Worm (Caenorhabditis elegans) whole organism, mixed stage, embryonic: Measurements from ENCODE around the gene marg-1.

Experiments used
- M03D4.4 ChIP-seq: sonication (generic microtip); optimal IDR thresholded peaks from 2 replicates; lab custom pipeline; 2017; ENCODE audit warnings: mild to moderate bottlenecking, missing genetic modification characterization, missing compliant biosample characterization
- bed-3 ChIP-seq: fragments of 200-800 bp; sonication (Bioruptor generic); optimal IDR thresholded peaks from 3 replicates; lab custom pipeline; 2018; ENCODE audit warnings: mild to moderate bottlenecking, missing genetic modification characterization, moderate library complexity, missing compliant biosample characterization
- blmp-1 ChIP-seq: fragments of 150-350 bp; optimal IDR thresholded peaks from 2 replicates; lab custom pipeline; 2014; ENCODE audit warnings: missing biosample characterization, missing genetic modification characterization
- ceh-43 ChIP-seq: fragments of 200-800 bp; sonication (Bioruptor generic); optimal IDR thresholded peaks from 2 replicates; lab custom pipeline; 2018; ENCODE audit warnings: mild to moderate bottlenecking, missing genetic modification characterization, moderate library complexity, missing compliant biosample characterization
- ceh-83 ChIP-seq: fragments of 200-800 bp; sonication (Bioruptor generic); optimal IDR thresholded peaks from 2 replicates; lab custom pipeline; 2018; ENCODE audit warnings: mild to moderate bottlenecking, missing genetic modification characterization, missing compliant biosample characterization
- ces-1 ChIP-seq: fragments of 150-350 bp; optimal IDR thresholded peaks from 2 replicates; lab custom pipeline; 2014; ENCODE audit warnings: missing biosample characterization, missing genetic modification reagents, missing genetic modification characterization
- cnd-1 ChIP-seq: fragments of 200-800 bp; sonication (Bioruptor generic); optimal IDR thresholded peaks from 2 replicates; lab custom pipeline; 2018; ENCODE audit warnings: mild to moderate bottlenecking, missing genetic modification characterization, missing compliant biosample characterization
- drap-1 ChIP-seq: fragments of 200-800 bp; sonication (Bioruptor generic); optimal IDR thresholded peaks from 3 replicates; lab custom pipeline; 2018; ENCODE audit warnings: mild to moderate bottlenecking, missing genetic modification characterization, missing compliant biosample characterization
- elt-1 ChIP-seq: sonication (generic microtip); optimal IDR thresholded peaks from 2 replicates; lab custom pipeline; 2017; ENCODE audit warnings: missing genetic modification characterization, mild to moderate bottlenecking, missing compliant biosample characterization, antibody characterized with exemption, moderate library complexity, borderline replicate concordance; ENCODE audit not compliant: insufficient read depth
- elt-3 ChIP-seq: fragments of 150-350 bp; optimal IDR thresholded peaks from 2 replicates; lab custom pipeline; 2014; ENCODE audit warnings: missing biosample characterization, missing genetic modification characterization
- flh-1 ChIP-seq: fragments of 200-800 bp; sonication (Bioruptor generic); optimal IDR thresholded peaks from 2 replicates; lab custom pipeline; 2018; ENCODE audit warnings: mild to moderate bottlenecking, missing genetic modification characterization, moderate library complexity, missing compliant biosample characterization
- ham-2 ChIP-seq: fragments of 200-800 bp; sonication (Bioruptor generic); optimal IDR thresholded peaks from 2 replicates; lab custom pipeline; 2018; ENCODE audit warnings: mild to moderate bottlenecking, missing genetic modification characterization, missing compliant biosample characterization
- hlh-1 ChIP-seq: fragments of 150-350 bp; optimal IDR thresholded peaks from 2 replicates; lab custom pipeline; 2014; ENCODE audit warnings: missing biosample characterization, missing genetic modification reagents, missing genetic modification characterization
- lin-13 ChIP-seq: fragments of 150-350 bp; optimal IDR thresholded peaks from 2 replicates; lab custom pipeline; 2014; ENCODE audit warnings: missing biosample characterization, missing genetic modification characterization
- lin-32 ChIP-seq: fragments of 200-800 bp; sonication (Bioruptor generic); optimal IDR thresholded peaks from 2 replicates; lab custom pipeline; 2018; ENCODE audit warnings: mild to moderate bottlenecking, missing genetic modification characterization, missing compliant biosample characterization
- lsy-2 ChIP-seq: fragments of 150-350 bp; optimal IDR thresholded peaks from 2 replicates; lab custom pipeline; 2014; ENCODE audit warnings: missing biosample characterization, missing genetic modification characterization
- mab-5 ChIP-seq: fragments of 150-350 bp; optimal IDR thresholded peaks from 2 replicates; lab custom pipeline; 2014; ENCODE audit warnings: missing biosample characterization, missing genetic modification characterization
- mep-1 ChIP-seq: fragments of 150-350 bp; optimal IDR thresholded peaks from 2 replicates; lab custom pipeline; 2017; ENCODE audit warnings: missing biosample characterization, missing genetic modification reagents, missing genetic modification characterization, inconsistent platforms
- mls-2 ChIP-seq: sonication (generic microtip); optimal IDR thresholded peaks from 2 replicates; lab custom pipeline; 2016; ENCODE audit warnings: mild to moderate bottlenecking, missing genetic modification characterization, moderate library complexity, missing compliant biosample characterization
- nhr-12 ChIP-seq: fragments of 150-350 bp; optimal IDR thresholded peaks from 2 replicates; lab custom pipeline; 2014; ENCODE audit warnings: missing biosample characterization, missing genetic modification characterization
- nhr-2 ChIP-seq: fragments of 150-350 bp; optimal IDR thresholded peaks from 2 replicates; lab custom pipeline; 2014; ENCODE audit warnings: missing biosample characterization, missing genetic modification characterization
- nhr-237 ChIP-seq: fragments of 150-350 bp; optimal IDR thresholded peaks from 2 replicates; lab custom pipeline; 2014; ENCODE audit warnings: missing biosample characterization, missing genetic modification characterization
- nhr-28 ChIP-seq: fragments of 150-350 bp; optimal IDR thresholded peaks from 2 replicates; lab custom pipeline; 2014; ENCODE audit warnings: missing biosample characterization, missing genetic modification characterization
- sem-2 ChIP-seq: fragments of 200-800 bp; sonication (Bioruptor generic); optimal IDR thresholded peaks from 2 replicates; lab custom pipeline; 2018; ENCODE audit warnings: mild to moderate bottlenecking, missing genetic modification characterization, missing compliant biosample characterization
- snpc-4 ChIP-seq: fragments of 150-350 bp; optimal IDR thresholded peaks from 2 replicates; lab custom pipeline; 2014; ENCODE audit warnings: missing biosample characterization, missing genetic modification characterization
- sptf-1 ChIP-seq: sonication (generic microtip); optimal IDR thresholded peaks from 2 replicates; lab custom pipeline; 2017; ENCODE audit warnings: mild to moderate bottlenecking, missing genetic modification characterization, moderate library complexity, missing compliant biosample characterization
- tbx-8 ChIP-seq: fragments of 200-800 bp; sonication (Bioruptor generic); optimal IDR thresholded peaks from 2 replicates; lab custom pipeline; 2018; ENCODE audit warnings: mild to moderate bottlenecking, missing genetic modification characterization, moderate library complexity, missing compliant biosample characterization
- unc-120 ChIP-seq: sonication (generic microtip); optimal IDR thresholded peaks from 2 replicates; lab custom pipeline; 2017; ENCODE audit warnings: missing genetic modification characterization, missing compliant biosample characterization; ENCODE audit not compliant: poor library complexity, severe bottlenecking
- unc-62 ChIP-seq: fragments of 150-350 bp; optimal IDR thresholded peaks from 2 replicates; lab custom pipeline; 2014; ENCODE audit warnings: missing biosample characterization, missing genetic modification reagents, missing genetic modification characterization
- zip-8 ChIP-seq: fragments of 150-350 bp; optimal IDR thresholded peaks from 2 replicates; lab custom pipeline; 2014; ENCODE audit warnings: missing biosample characterization, missing genetic modification characterization
- ztf-11 ChIP-seq: fragments of 150-350 bp; optimal IDR thresholded peaks from 2 replicates; lab custom pipeline; 2014; ENCODE audit warnings: missing biosample characterization, missing genetic modification characterization

The marg-1 gene

DNA sequence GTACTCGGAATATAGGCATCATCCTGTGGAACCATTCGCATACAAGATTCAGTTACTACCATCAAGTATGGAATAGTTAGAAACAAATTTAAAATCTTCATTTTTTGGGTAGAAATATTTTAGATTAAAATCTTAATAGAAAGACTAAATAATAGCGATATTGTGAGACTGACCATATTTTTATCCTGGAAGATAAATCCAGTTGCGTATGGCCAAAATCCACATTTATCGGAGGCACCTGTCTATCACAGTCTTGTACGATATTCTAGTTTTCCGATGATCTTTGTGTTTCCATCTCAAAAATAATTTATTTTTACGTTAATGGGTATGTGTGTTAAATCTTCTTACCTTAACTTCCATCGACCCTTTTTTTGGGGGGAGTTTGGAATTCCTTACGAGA lies 16.6 kb downstream of the marg-1 start, which contains the start of gene F47B7.3:
F47B7.3 (minus strand) TSS at position 101 of the 400 bp plus-strand sequence.
- TF ChIP-seq unc-62 (GFP tag; lab: Kevin White, UChicago) (no peak), nhr-237 (no peak), hlh-1 (no peak), unc-120 (tag; lab: Kevin White, UChicago) (no peak), sptf-1 (tag; lab: Kevin White, UChicago) (no peak), ztf-11 (tag; lab: Kevin White, UChicago) (no peak), lin-13 (no peak), drap-1 (no peak), M03D4.4 (tag; lab: Kevin White, UChicago) (no peak), zip-8 (tag; lab: Kevin White, UChicago) (no peak), bed-3 (GFP tag; lab: Kevin White, UChicago) (no peak), elt-1 (tag; lab: Kevin White, UChicago) (no peak)

DNA sequence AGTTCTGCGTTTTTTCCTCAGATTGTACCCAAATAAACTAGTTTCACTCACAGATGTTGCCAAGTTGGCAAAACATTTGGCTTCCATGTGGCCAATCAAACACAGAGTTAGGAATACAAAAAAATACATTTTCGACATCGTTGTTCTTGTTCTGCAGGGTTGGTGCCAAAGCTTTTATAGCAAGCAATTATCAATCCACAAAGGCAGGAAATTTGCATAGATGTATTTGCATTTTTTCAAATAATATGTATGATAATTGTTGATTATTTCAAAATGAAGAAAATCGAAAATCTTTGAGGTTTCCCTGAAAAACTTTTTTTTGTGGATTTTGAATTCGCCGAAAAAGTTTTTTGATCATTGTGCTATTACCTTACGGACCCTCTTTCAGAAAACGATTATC lies 18.5 kb downstream of the marg-1 start, which contains the start of gene T14G12.11:
T14G12.11 (minus strand) TSS at position 138 of the 400 bp plus-strand sequence.
- TF ChIP-seq hlh-1 (no peak), ces-1 (GFP tag; lab: Kevin White, UChicago) (no peak), blmp-1 (tag; lab: Kevin White, UChicago) (no peak), nhr-28 (tag; lab: Kevin White, UChicago) (no peak), sem-2 (no peak), mls-2 (tag; lab: Kevin White, UChicago) (no peak), ztf-11 (tag; lab: Kevin White, UChicago) (no peak), lin-13 (no peak), snpc-4 (tag; lab: Kevin White, UChicago) (no peak), nhr-12 (tag; lab: Kevin White, UChicago) (no peak), ceh-43 (GFP tag; lab: Kevin White, UChicago) (no peak), nhr-2 (tag; lab: Kevin White, UChicago) (no peak), sptf-1 (tag; lab: Kevin White, UChicago) (no peak), elt-3 (tag; lab: Kevin White, UChicago) (no peak), ham-2 (GFP tag; lab: Kevin White, UChicago) (no peak)

DNA sequence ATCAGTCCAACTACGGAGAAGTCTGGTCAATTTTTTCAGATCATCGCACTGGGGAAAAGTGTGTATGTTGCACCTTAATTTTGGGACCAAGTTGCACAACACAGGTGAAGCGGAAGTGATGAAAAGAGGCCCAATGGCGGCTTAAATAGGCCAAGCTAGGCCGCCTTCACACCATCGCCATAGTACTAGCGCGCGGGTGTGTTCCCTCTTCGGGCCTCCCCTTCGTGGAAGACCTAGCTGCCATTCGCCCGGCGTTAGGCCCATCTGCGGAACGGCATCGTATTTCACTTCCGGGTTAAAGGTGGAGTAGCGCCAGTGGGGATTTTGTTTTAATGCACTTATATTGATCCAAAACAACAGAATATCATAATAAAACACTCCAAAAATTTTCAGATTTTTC lies 21.1 kb downstream of the marg-1 start:
- no peak for TF ChIP-seq tbx-8 (GFP tag; lab: Kevin White, UChicago)
- TF ChIP-seq unc-62 (GFP tag; lab: Kevin White, UChicago): no peak
- TF ChIP-seq mep-1: no peak
- TF ChIP-seq nhr-12 (tag; lab: Kevin White, UChicago): no peak
- no peak for TF ChIP-seq mab-5
- TF ChIP-seq ces-1 (GFP tag; lab: Kevin White, UChicago): no peak
- TF ChIP-seq lsy-2 (tag; lab: Kevin White, UChicago): no peak
- no peak for TF ChIP-seq sem-2
- no peak for TF ChIP-seq lin-13
- TF ChIP-seq zip-8 (tag; lab: Kevin White, UChicago): no peak
- no peak for TF ChIP-seq ceh-83 (GFP tag; lab: Kevin White, UChicago)
- no peak for TF ChIP-seq elt-3 (tag; lab: Kevin White, UChicago)
- no peak for TF ChIP-seq hlh-1
- no peak for TF ChIP-seq cnd-1 (tag; lab: Kevin White, UChicago)
- no peak for TF ChIP-seq ztf-11 (tag; lab: Kevin White, UChicago)
- no peak for TF ChIP-seq sptf-1 (tag; lab: Kevin White, UChicago)

DNA sequence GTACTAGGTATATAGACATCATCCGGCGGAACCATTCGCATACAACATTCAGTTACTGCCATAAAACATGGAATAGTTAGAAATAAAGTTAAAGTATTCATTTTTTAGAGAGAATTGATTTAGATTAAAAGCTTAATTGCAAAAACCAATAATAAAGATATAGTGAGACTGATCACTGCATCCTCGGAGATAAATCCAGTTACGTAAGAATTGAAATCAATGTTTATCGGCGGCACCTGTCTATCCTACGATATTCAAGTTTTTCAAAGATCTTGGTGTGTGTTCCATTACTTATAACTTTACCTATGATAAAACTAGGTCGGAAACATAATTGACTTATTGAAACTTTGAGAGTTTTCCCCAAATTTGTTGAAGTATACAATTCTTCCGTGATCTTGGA lies 21.6 kb downstream of the marg-1 start, which contains the start of gene T14G12.6:
T14G12.6 (minus strand) TSS at position 101 of the 400 bp plus-strand sequence.
- TF ChIP-seq lin-13 (no peak), ceh-83 (GFP tag; lab: Kevin White, UChicago) (no peak), ces-1 (GFP tag; lab: Kevin White, UChicago) (no peak), flh-1 (no peak), elt-3 (tag; lab: Kevin White, UChicago) (peak; percentile 1)
- TF ChIP-seq, all 35 proteins: peak for 1

DNA sequence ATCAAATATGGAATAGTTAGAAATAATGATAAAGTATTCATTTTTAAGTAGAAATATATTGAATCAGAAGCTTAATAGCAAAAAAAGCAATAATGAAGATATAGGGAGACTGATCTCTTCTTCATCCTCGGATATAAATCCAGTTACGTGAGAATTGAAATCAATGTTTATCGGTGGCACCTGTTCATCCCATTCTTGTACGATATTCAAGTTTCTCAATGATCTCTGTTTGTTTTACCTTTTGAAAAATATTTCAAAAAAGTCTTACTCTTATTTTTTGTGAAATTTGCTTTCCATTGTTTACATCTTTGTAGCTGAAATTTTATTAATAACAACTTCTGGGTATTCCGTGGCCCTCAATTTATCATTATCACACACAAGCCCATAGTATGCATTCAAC lies 22.5 kb downstream of the marg-1 start, which contains the start of gene T14G12.12:
T14G12.12 (minus strand) TSS at position 101 of the 400 bp plus-strand sequence.
- no peak for TF ChIP-seq lin-32 (GFP tag; lab: Kevin White, UChicago)
- TF ChIP-seq unc-62 (GFP tag; lab: Kevin White, UChicago): no peak
- TF ChIP-seq ztf-11 (tag; lab: Kevin White, UChicago): no peak
- no peak for TF ChIP-seq mep-1
- TF ChIP-seq, all 35 proteins: peak for 0
